Worm (Caenorhabditis elegans) whole organism, L3 larva: ENCODE measurements around the gene zim-2.

Source experiments
- R02D3.7 ChIP-seq: fragments of 150-350 bp; optimal IDR thresholded peaks from 2 replicates; lab custom pipeline; 2014; ENCODE audit warnings: missing biosample characterization, missing genetic modification characterization
- ZK546.5 ChIP-seq: sonication (generic microtip); optimal IDR thresholded peaks from 2 replicates; lab custom pipeline; 2017; ENCODE audit warnings: missing biosample characterization, missing genetic modification characterization
- aly-2 ChIP-seq: fragments of 150-350 bp; optimal IDR thresholded peaks from 2 replicates; lab custom pipeline; 2014; ENCODE audit warnings: missing biosample characterization, missing genetic modification characterization
- ama-1 ChIP-seq: fragments of 150-350 bp; optimal IDR thresholded peaks from 2 replicates; lab custom pipeline; 2018
- ceh-16 ChIP-seq: sonication (generic microtip); optimal IDR thresholded peaks from 2 replicates; lab custom pipeline; 2017; ENCODE audit warnings: missing biosample characterization, missing genetic modification characterization
- ceh-9 ChIP-seq: sonication (generic microtip); optimal IDR thresholded peaks from 2 replicates; lab custom pipeline; 2018; ENCODE audit warnings: missing biosample characterization, missing genetic modification characterization
- egl-5 ChIP-seq: fragments of 150-350 bp; optimal IDR thresholded peaks from 2 replicates; lab custom pipeline; 2017; ENCODE audit warnings: missing biosample characterization, missing genetic modification reagents, missing genetic modification characterization, inconsistent platforms
- elt-1 ChIP-seq: fragments of 150-350 bp; optimal IDR thresholded peaks from 2 replicates; lab custom pipeline; 2014; ENCODE audit warnings: missing biosample characterization, missing genetic modification characterization
- elt-2 ChIP-seq: sonication (generic microtip); optimal IDR thresholded peaks from 2 replicates; lab custom pipeline; 2016; ENCODE audit warnings: missing genetic modification reagents, mild to moderate bottlenecking, missing genetic modification characterization, missing compliant biosample characterization
- elt-3 ChIP-seq, 3 experiments: fragments of 150-350 bp in 1 of 3; sonication (generic microtip) in 2 of 3; optimal IDR thresholded peaks; 2 replicates in 2 of 3; 4 replicates in 1 of 3; lab custom pipeline; 2014 to 2017; ENCODE audit warnings: missing biosample characterization in 3 of 3, missing genetic modification characterization in 3 of 3
- fkh-10 ChIP-seq: sonication (generic microtip); optimal IDR thresholded peaks from 2 replicates; lab custom pipeline; 2017; ENCODE audit warnings: missing biosample characterization, missing genetic modification reagents, missing genetic modification characterization
- fkh-2 ChIP-seq: fragments of 150-350 bp; optimal IDR thresholded peaks from 2 replicates; lab custom pipeline; 2014; ENCODE audit warnings: missing biosample characterization, missing genetic modification reagents, missing genetic modification characterization
- fos-1 ChIP-seq: fragments of 150-350 bp; optimal IDR thresholded peaks from 2 replicates; lab custom pipeline; 2014; ENCODE audit warnings: missing biosample characterization, missing genetic modification characterization
- hmg-11 ChIP-seq: sonication (generic microtip); optimal IDR thresholded peaks from 2 replicates; lab custom pipeline; 2016; ENCODE audit warnings: missing genetic modification characterization, missing compliant biosample characterization
- jun-1 ChIP-seq: fragments of 150-350 bp; optimal IDR thresholded peaks from 2 replicates; lab custom pipeline; 2014; ENCODE audit warnings: missing biosample characterization, missing genetic modification reagents, missing genetic modification characterization
- lin-15B ChIP-seq: fragments of 150-350 bp; optimal IDR thresholded peaks from 2 replicates; lab custom pipeline; 2014; ENCODE audit warnings: missing biosample characterization, missing genetic modification characterization
- lsy-12 ChIP-seq: sonication (generic microtip); optimal IDR thresholded peaks from 2 replicates; lab custom pipeline; 2016; ENCODE audit warnings: mild to moderate bottlenecking, missing genetic modification characterization, missing compliant biosample characterization
- mdl-1 ChIP-seq: fragments of 150-350 bp; optimal IDR thresholded peaks from 2 replicates; lab custom pipeline; 2014; ENCODE audit warnings: missing biosample characterization, missing genetic modification characterization
- nfya-1 ChIP-seq: sonication (generic microtip); optimal IDR thresholded peaks from 2 replicates; lab custom pipeline; 2017; ENCODE audit warnings: missing genetic modification characterization, mild to moderate bottlenecking, missing compliant biosample characterization, antibody characterized with exemption, moderate library complexity; ENCODE audit not compliant: insufficient read depth
- nhr-11 ChIP-seq: fragments of 150-350 bp; optimal IDR thresholded peaks from 2 replicates; lab custom pipeline; 2014; ENCODE audit warnings: missing biosample characterization, missing genetic modification characterization
- nhr-12 ChIP-seq: fragments of 150-350 bp; optimal IDR thresholded peaks from 2 replicates; lab custom pipeline; 2014; ENCODE audit warnings: missing biosample characterization, missing genetic modification characterization
- nhr-23 ChIP-seq: fragments of 150-350 bp; optimal IDR thresholded peaks from 2 replicates; lab custom pipeline; 2014; ENCODE audit warnings: missing biosample characterization, missing genetic modification reagents, missing genetic modification characterization
- nhr-237 ChIP-seq: fragments of 150-350 bp; optimal IDR thresholded peaks from 2 replicates; lab custom pipeline; 2014; ENCODE audit warnings: missing biosample characterization, missing genetic modification characterization
- nhr-25 ChIP-seq: sonication (generic microtip); optimal IDR thresholded peaks from 2 replicates; lab custom pipeline; 2017; ENCODE audit warnings: missing biosample characterization, missing genetic modification characterization
- nhr-28 ChIP-seq: fragments of 150-350 bp; optimal IDR thresholded peaks from 2 replicates; lab custom pipeline; 2014; ENCODE audit warnings: missing biosample characterization, missing genetic modification characterization
- nhr-43 ChIP-seq: sonication (generic microtip); optimal IDR thresholded peaks from 2 replicates; lab custom pipeline; 2016; ENCODE audit warnings: mild to moderate bottlenecking, missing genetic modification characterization, missing compliant biosample characterization; ENCODE audit not compliant: poor library complexity, severe bottlenecking
- nhr-67 ChIP-seq: fragments of 150-350 bp; optimal IDR thresholded peaks from 2 replicates; lab custom pipeline; 2014; ENCODE audit warnings: missing biosample characterization, missing genetic modification characterization
- nhr-76 ChIP-seq: fragments of 150-350 bp; sonication (generic microtip); optimal IDR thresholded peaks from 5 replicates; lab custom pipeline; 2014; ENCODE audit warnings: missing biosample characterization, missing genetic modification characterization
- sea-2 ChIP-seq: fragments of 150-350 bp; sonication (generic microtip); optimal IDR thresholded peaks from 4 replicates; lab custom pipeline; 2014; ENCODE audit warnings: missing biosample characterization, missing genetic modification reagents, missing genetic modification characterization
- skn-1 ChIP-seq: fragments of 150-350 bp; optimal IDR thresholded peaks from 2 replicates; lab custom pipeline; 2014; ENCODE audit warnings: missing biosample characterization, missing genetic modification characterization
- unc-39 ChIP-seq: sonication (generic microtip); optimal IDR thresholded peaks from 4 replicates; lab custom pipeline; 2017; ENCODE audit warnings: missing biosample characterization, missing genetic modification characterization
- unc-62 ChIP-seq: fragments of 150-350 bp; sonication (generic microtip); optimal IDR thresholded peaks from 4 replicates; lab custom pipeline; 2014; ENCODE audit warnings: missing biosample characterization, missing genetic modification reagents, missing genetic modification characterization
- zag-1 ChIP-seq: fragments of 150-350 bp; optimal IDR thresholded peaks from 2 replicates; lab custom pipeline; 2014; ENCODE audit warnings: missing biosample characterization, missing genetic modification characterization
- ztf-11 ChIP-seq: fragments of 150-350 bp; optimal IDR thresholded peaks from 2 replicates; lab custom pipeline; 2014; ENCODE audit warnings: missing biosample characterization, missing genetic modification characterization

Gene zim-2

DNA sequence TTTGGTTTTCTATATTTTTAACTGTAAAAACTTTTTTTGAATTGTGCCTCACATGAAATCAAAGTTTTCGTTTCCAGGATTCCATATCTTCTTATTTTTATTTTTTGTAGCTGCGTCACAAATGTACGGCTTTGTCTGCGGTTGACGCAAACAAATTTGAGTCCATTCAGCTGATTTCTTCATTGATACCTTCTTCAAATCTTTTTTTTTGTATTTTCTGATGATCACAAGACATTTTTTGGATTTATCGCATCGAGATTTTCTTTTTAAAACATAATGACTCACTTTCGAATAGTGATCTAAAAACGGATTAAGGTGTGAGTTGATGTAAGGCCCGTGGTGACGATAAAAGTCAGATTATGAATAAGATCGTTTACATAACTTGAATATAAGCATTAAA is 36.4 kb upstream of the zim-2 start:
- TF ChIP-seq elt-3 (tag; optimal IDR thresholded peaks at IDR 0.05; lab: Kevin White, UChicago) (no peak), jun-1 (tag; lab: Kevin White, UChicago) (no peak), ztf-11 (tag; lab: Kevin White, UChicago) (no peak), mdl-1 (no peak), nhr-28 (tag; lab: Kevin White, UChicago) (no peak), elt-2 (tag; lab: Kevin White, UChicago) (no peak), ama-1 (lab: Kevin White, UChicago) (no peak), zag-1 (tag; lab: Kevin White, UChicago) (no peak), unc-39 (tag; lab: Kevin White, UChicago) (no peak), R02D3.7 (no peak), nhr-12 (tag; lab: Kevin White, UChicago) (no peak), hmg-11 (tag; lab: Kevin White, UChicago) (no peak), nhr-76 (tag; lab: Kevin White, UChicago) (no peak), fos-1 (tag; lab: Kevin White, UChicago) (no peak), aly-2 (tag; lab: Kevin White, UChicago) (no peak), nhr-25 (no peak), nhr-67 (tag; lab: Kevin White, UChicago) (no peak), unc-62 (GFP tag; lab: Kevin White, UChicago) (no peak), fkh-2 (tag; lab: Kevin White, UChicago) (no peak)
- TF ChIP-seq, all 47 proteins: peak for 0

DNA sequence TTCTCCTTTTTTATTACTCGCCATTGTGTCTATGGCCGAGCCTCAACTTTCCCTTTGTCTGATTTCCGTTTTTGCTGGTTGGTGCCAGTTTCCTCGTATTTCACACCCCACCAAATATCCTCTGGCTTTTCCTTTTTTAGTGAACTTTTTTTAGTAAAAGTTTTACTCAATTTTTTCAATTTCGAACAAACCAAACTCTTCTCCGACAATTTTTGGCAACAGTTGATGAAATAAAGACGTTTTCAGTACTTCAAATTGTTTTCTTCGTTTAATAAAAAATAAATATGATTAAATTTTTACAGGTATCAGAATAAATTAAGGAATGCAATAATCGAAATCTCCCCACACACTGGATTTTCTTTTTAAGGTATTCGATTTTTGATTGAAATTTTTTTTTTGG is 33.9 kb upstream of the zim-2 start, which contains the start of gene cal-4:
cal-4 (plus strand) TSS at position 301 of the 400 bp plus-strand sequence.
- TF ChIP-seq egl-5 (tag; lab: Kevin White, UChicago): no peak
- TF ChIP-seq lsy-12 (tag; lab: Kevin White, UChicago): no peak
- no peak for TF ChIP-seq ceh-9 (tag; lab: Kevin White, UChicago)
- no peak for TF ChIP-seq fkh-10
- no peak for TF ChIP-seq elt-2 (tag; lab: Kevin White, UChicago)
- TF ChIP-seq lin-15B: no peak
- TF ChIP-seq ZK546.5 (tag; lab: Kevin White, UChicago): no peak
- no peak for TF ChIP-seq unc-62 (GFP tag; lab: Kevin White, UChicago)
- no peak for TF ChIP-seq mdl-1
- TF ChIP-seq nhr-23: no peak
- no peak for TF ChIP-seq fkh-2 (tag; lab: Kevin White, UChicago)
- TF ChIP-seq nhr-11 (tag; lab: Kevin White, UChicago): no peak
- no peak for TF ChIP-seq sea-2 (GFP tag; lab: Kevin White, UChicago)
- no peak for TF ChIP-seq skn-1 (tag; lab: Kevin White, UChicago)
- no peak for TF ChIP-seq aly-2 (tag; lab: Kevin White, UChicago)

DNA sequence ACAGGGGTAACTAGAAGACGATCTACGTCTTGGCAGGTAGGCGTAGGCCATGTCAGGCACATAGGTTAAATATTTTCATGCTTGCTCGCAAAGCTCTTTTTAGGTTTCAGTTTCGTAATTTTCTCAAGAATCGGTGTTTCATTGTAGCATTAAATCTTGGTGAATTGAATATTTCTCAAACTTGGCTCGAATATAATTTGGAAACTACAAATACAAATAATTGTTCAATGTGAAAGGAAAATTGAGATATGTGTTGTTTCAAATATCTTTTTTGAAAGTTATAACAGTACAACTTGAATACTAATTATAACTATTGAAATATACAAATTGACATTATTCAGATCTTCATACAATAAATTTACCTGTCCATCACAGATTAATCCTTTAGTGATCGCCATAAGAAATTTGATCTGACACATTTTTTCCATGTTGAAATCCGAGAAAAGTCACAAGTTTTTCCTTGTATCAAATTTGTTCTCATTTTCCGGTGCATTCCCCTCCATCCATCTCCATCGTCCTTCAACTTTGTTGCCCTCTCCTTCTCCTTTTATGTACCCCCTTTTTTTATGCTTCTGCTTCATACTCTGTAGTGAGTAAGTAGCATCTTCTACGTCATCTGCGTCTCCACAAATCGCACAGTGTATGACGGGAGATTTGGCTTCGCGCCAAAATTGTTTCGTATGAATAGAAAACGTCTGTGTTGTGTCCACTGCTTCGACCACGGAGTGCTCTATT is 30.8 kb upstream of the zim-2 start, which contains the start of gene C02F4.5:
C02F4.5 (minus strand) TSS at position 51 of the 735 bp plus-strand sequence.
- TF ChIP-seq nhr-237 (tag; lab: Kevin White, UChicago): no peak
- TF ChIP-seq nfya-1: peak; percentile 32
- peak; percentile 32 for TF ChIP-seq fkh-10

DNA sequence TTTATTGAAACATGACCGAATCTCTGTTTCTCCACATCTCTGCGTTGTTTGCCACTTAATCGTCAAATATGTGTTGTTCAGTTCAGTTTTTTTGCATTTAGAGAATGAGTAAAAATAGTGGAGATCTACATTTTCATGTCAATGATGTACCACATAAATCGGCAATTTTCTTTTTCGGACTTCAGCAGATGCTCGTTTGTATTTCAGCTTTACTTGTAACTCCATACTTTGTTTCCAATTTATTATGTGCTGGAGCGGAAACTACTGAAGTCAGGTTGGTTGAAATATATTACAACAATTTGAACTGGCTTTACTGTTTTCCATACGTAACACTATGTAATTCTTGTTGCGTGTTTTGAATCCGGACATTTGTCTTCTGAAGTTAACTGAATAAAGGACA is 24.4 kb upstream of the zim-2 start, which contains the start of gene T07G12.2:
T07G12.2 (plus strand) TSS at position 62 of the 400 bp plus-strand sequence.
- no peak for TF ChIP-seq elt-3 (tag; optimal IDR thresholded peaks at IDR 0.05; lab: Kevin White, UChicago)
- TF ChIP-seq nhr-11 (tag; lab: Kevin White, UChicago): no peak
- TF ChIP-seq nhr-237 (tag; lab: Kevin White, UChicago): no peak
- TF ChIP-seq elt-1 (tag; lab: Kevin White, UChicago): no peak
- TF ChIP-seq nhr-43 (tag; lab: Kevin White, UChicago): no peak
- TF ChIP-seq nhr-67 (tag; lab: Kevin White, UChicago): no peak
- TF ChIP-seq unc-62 (GFP tag; lab: Kevin White, UChicago): no peak
- no peak for TF ChIP-seq nhr-28 (tag; lab: Kevin White, UChicago)
- no peak for TF ChIP-seq ZK546.5 (tag; lab: Kevin White, UChicago)
- TF ChIP-seq fkh-10: no peak
- TF ChIP-seq ceh-16 (tag; lab: Kevin White, UChicago): no peak
